Worm (Caenorhabditis elegans): ENCODE measurements around the gene clec-24.

The clec-24 gene

DNA sequence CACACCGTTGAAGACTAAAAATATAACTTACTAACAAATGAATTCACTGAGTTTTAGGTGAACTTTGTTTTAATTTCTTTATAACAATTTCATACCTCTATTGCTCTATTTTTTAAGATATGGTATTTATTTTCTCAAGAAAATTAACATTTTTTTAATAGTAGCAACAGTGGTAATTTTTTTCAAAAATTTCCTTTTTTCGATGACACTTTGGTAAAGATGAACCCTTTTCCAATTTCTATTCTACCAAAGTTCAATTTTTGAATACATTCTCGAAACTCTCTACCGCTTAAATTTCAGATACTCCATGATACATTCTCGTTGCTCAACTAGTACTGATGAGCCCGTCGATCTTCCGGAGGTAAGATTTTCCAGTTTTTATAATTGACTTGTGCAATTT is 50.1 kb downstream of the clec-24 start, which contains the start of gene nhr-116:
TSS of gene nhr-116 (plus strand) at position 301 of the 400 bp plus-strand sequence.
- TF ChIP-seq ztf-11 (tag; optimal IDR thresholded peaks at IDR 0.05): no peak
- TF ChIP-seq ceh-43 (GFP tag; optimal IDR thresholded peaks at IDR 0.05): no peak
- no peak for TF ChIP-seq ham-2 (GFP tag; optimal IDR thresholded peaks at IDR 0.05)
- TF ChIP-seq blmp-1 (tag; optimal IDR thresholded peaks at IDR 0.05): no peak
- TF ChIP-seq ceh-39 (tag; optimal IDR thresholded peaks at IDR 0.05): no peak
- no peak for TF ChIP-seq lin-32 (GFP tag; optimal IDR thresholded peaks at IDR 0.05)
- TF ChIP-seq drap-1 (GFP tag; optimal IDR thresholded peaks at IDR 0.05): no peak
- no peak for TF ChIP-seq pha-4 (tag; optimal IDR thresholded peaks at IDR 0.05)
- TF ChIP-seq nhr-2 (tag; optimal IDR thresholded peaks at IDR 0.05): no peak
- no peak for TF ChIP-seq sem-2 (GFP tag; optimal IDR thresholded peaks at IDR 0.05)
- no peak for TF ChIP-seq mls-2 (tag; optimal IDR thresholded peaks at IDR 0.05)
- TF ChIP-seq zip-8 (tag; optimal IDR thresholded peaks at IDR 0.05): no peak
- no peak for TF ChIP-seq snpc-4 (tag; optimal IDR thresholded peaks at IDR 0.05)
- TF ChIP-seq ces-1 (GFP tag; optimal IDR thresholded peaks at IDR 0.05): no peak
- TF ChIP-seq elt-3 (tag; optimal IDR thresholded peaks at IDR 0.05): no peak
- no peak for TF ChIP-seq sptf-1 (tag; optimal IDR thresholded peaks at IDR 0.05)
- no peak for TF ChIP-seq nhr-76 (tag; optimal IDR thresholded peaks at IDR 0.05)
- no peak for TF ChIP-seq mab-5 (tag; optimal IDR thresholded peaks at IDR 0.05)
